Worm (Caenorhabditis elegans) whole organism, L1 larva: ENCODE measurements around the gene rol-6.

Experiments used
- F16B12.6 ChIP-seq: fragments of 150-350 bp; optimal IDR thresholded peaks from 2 replicates; lab custom pipeline; 2014; ENCODE audit warnings: missing biosample characterization, missing genetic modification characterization
- Y116A8C.19 ChIP-seq: sonication (generic microtip); optimal IDR thresholded peaks from 2 replicates; lab custom pipeline; 2016; ENCODE audit warnings: missing compliant biosample characterization, missing genetic modification characterization, borderline replicate concordance
- aha-1 ChIP-seq: fragments of 150-350 bp; optimal IDR thresholded peaks from 2 replicates; lab custom pipeline; 2014; ENCODE audit warnings: missing biosample characterization, missing genetic modification characterization
- ama-1 ChIP-seq: fragments of 150-350 bp; optimal IDR thresholded peaks from 2 replicates; lab custom pipeline; 2014
- blmp-1 ChIP-seq: fragments of 150-350 bp; optimal IDR thresholded peaks from 2 replicates; lab custom pipeline; 2014; ENCODE audit warnings: missing biosample characterization, missing genetic modification characterization
- ceh-82 ChIP-seq, 3 experiments: fragments of 150-350 bp in 1 of 3; sonication (generic microtip) in 2 of 3; optimal IDR thresholded peaks; 2 replicates each; lab custom pipeline; 2014 to 2017; ENCODE audit warnings: missing biosample characterization in 3 of 3, missing genetic modification characterization in 3 of 3
- ceh-88 ChIP-seq: fragments of 200-800 bp; sonication (Bioruptor generic); IDR thresholded peaks from 2 replicates; pipeline ENCODE4 v1.3.6; 2022; ENCODE audit warnings: missing genetic modification characterization, missing compliant biosample characterization
- dpl-1 ChIP-seq, 3 experiments: fragments of 150-350 bp in 2 of 3; sonication (generic microtip) in 1 of 3; optimal IDR thresholded peaks; 2 replicates each; lab custom pipeline; 2014 to 2017; ENCODE audit warnings: missing biosample characterization in 3 of 3, missing genetic modification characterization in 3 of 3, missing genetic modification reagents in 3 of 3
- dsc-1 ChIP-seq: sonication (generic microtip); optimal IDR thresholded peaks from 2 replicates; lab custom pipeline; 2016; ENCODE audit warnings: mild to moderate bottlenecking, missing genetic modification characterization, missing compliant biosample characterization
- efl-1 ChIP-seq, 4 experiments: fragments of 150-350 bp; optimal IDR thresholded peaks in 3 of 4; peaks in 1 of 4; 1 replicate in 1 of 4; 2 replicates in 3 of 4; lab custom pipeline; 2014; ENCODE audit warnings: missing biosample characterization in 2 of 4, missing genetic modification characterization in 2 of 4, missing genetic modification reagents in 2 of 4
- egl-13 ChIP-seq: sonication (generic microtip); optimal IDR thresholded peaks from 2 replicates; lab custom pipeline; 2016; ENCODE audit warnings: missing genotype, missing genetic modification reagents, missing genetic modification characterization, missing compliant biosample characterization
- egl-27 ChIP-seq, 2 experiments: fragments of 150-350 bp in 1 of 2; sonication (generic microtip); optimal IDR thresholded peaks; 3 replicates each; lab custom pipeline; 2017 to 2018; ENCODE audit warnings: missing biosample characterization in 2 of 2, missing genetic modification characterization in 2 of 2, missing genetic modification reagents in 2 of 2
- elt-2 ChIP-seq: sonication (generic microtip); optimal IDR thresholded peaks from 2 replicates; lab custom pipeline; 2016; ENCODE audit warnings: missing genetic modification characterization, mild to moderate bottlenecking, inconsistent platforms, missing compliant biosample characterization, missing genetic modification reagents
- elt-3 ChIP-seq, 6 experiments: fragments of 150-350 bp in 1 of 6; sonication (generic microtip); optimal IDR thresholded peaks; 2 replicates each; lab custom pipeline; 2017 to 2018; ENCODE audit warnings: missing biosample characterization in 6 of 6, missing genetic modification characterization in 6 of 6, inconsistent platforms in 1 of 6
- fkh-10 ChIP-seq: sonication (generic microtip); optimal IDR thresholded peaks from 2 replicates; lab custom pipeline; 2017; ENCODE audit warnings: missing biosample characterization, missing genetic modification reagents, missing genetic modification characterization
- fkh-8 ChIP-seq: sonication (generic microtip); optimal IDR thresholded peaks from 2 replicates; lab custom pipeline; 2016; ENCODE audit warnings: mild to moderate bottlenecking, missing genetic modification characterization, missing compliant biosample characterization
- fos-1 ChIP-seq: fragments of 150-350 bp; optimal IDR thresholded peaks from 2 replicates; lab custom pipeline; 2014; ENCODE audit warnings: missing biosample characterization, missing genetic modification characterization
- grh-1 ChIP-seq: fragments of 200-800 bp; sonication (Bioruptor generic); IDR thresholded peaks from 2 replicates; pipeline ENCODE4 v1.3.6; 2022; ENCODE audit warnings: missing genetic modification reagents, missing genetic modification characterization, missing compliant biosample characterization
- hlh-17 ChIP-seq: fragments of 200-800 bp; sonication (Bioruptor generic); optimal IDR thresholded peaks from 2 replicates; lab custom pipeline; 2018; ENCODE audit warnings: missing genetic modification characterization, mild to moderate bottlenecking, missing compliant biosample characterization, moderate library complexity, borderline replicate concordance
- hlh-4 ChIP-seq: sonication (generic microtip); optimal IDR thresholded peaks from 2 replicates; lab custom pipeline; 2016; ENCODE audit warnings: mild to moderate bottlenecking, missing genetic modification characterization, missing compliant biosample characterization
- irx-1 ChIP-seq: sonication (generic microtip); optimal IDR thresholded peaks from 2 replicates; lab custom pipeline; 2016; ENCODE audit warnings: missing genetic modification characterization, missing compliant biosample characterization
- lin-15B ChIP-seq: fragments of 150-350 bp; sonication (generic microtip); optimal IDR thresholded peaks from 3 replicates; lab custom pipeline; 2014; ENCODE audit warnings: missing biosample characterization, missing genetic modification characterization
- lin-35 ChIP-seq, 2 experiments: fragments of 150-350 bp; optimal IDR thresholded peaks; 2 replicates each; lab custom pipeline; 2014; ENCODE audit warnings: missing biosample characterization in 2 of 2, missing genetic modification characterization in 2 of 2, missing genetic modification reagents in 2 of 2
- mdl-1 ChIP-seq, 2 experiments: fragments of 150-350 bp; optimal IDR thresholded peaks; 2 replicates each; lab custom pipeline; 2014 to 2017; ENCODE audit warnings: missing biosample characterization in 2 of 2, missing genetic modification characterization in 2 of 2, inconsistent platforms in 1 of 2
- mef-2 ChIP-seq: fragments of 150-350 bp; optimal IDR thresholded peaks from 2 replicates; lab custom pipeline; 2014; ENCODE audit warnings: missing biosample characterization, missing genetic modification characterization
- nhr-20 ChIP-seq: sonication (generic microtip); optimal IDR thresholded peaks from 2 replicates; lab custom pipeline; 2016; ENCODE audit warnings: mild to moderate bottlenecking, missing genetic modification characterization, missing compliant biosample characterization
- nhr-237 ChIP-seq: fragments of 150-350 bp; optimal IDR thresholded peaks from 2 replicates; lab custom pipeline; 2014; ENCODE audit warnings: missing biosample characterization, missing genetic modification characterization
- nhr-71 ChIP-seq: sonication (generic microtip); optimal IDR thresholded peaks from 2 replicates; lab custom pipeline; 2016; ENCODE audit warnings: mild to moderate bottlenecking, missing genetic modification characterization, moderate library complexity, missing compliant biosample characterization
- nhr-76 ChIP-seq: sonication (generic microtip); optimal IDR thresholded peaks from 2 replicates; lab custom pipeline; 2017; ENCODE audit warnings: missing biosample characterization, missing genetic modification characterization
- nhr-77 ChIP-seq: fragments of 150-350 bp; optimal IDR thresholded peaks from 2 replicates; lab custom pipeline; 2014; ENCODE audit warnings: missing biosample characterization, missing genetic modification characterization
- nhr-85 ChIP-seq: sonication (generic microtip); peaks from one replicate; lab custom pipeline; 2016; ENCODE audit warnings: missing genetic modification characterization, inconsistent platforms, missing compliant biosample characterization
- nhr-90 ChIP-seq: sonication (generic microtip); optimal IDR thresholded peaks from 2 replicates; lab custom pipeline; 2016; ENCODE audit warnings: mild to moderate bottlenecking, missing genetic modification characterization, missing compliant biosample characterization; ENCODE audit not compliant: poor library complexity
- pax-3 ChIP-seq: fragments of 200-800 bp; sonication (Bioruptor generic); optimal IDR thresholded peaks from 2 replicates; lab custom pipeline; 2018; ENCODE audit warnings: mild to moderate bottlenecking, missing genetic modification characterization, moderate library complexity, missing compliant biosample characterization
- pqm-1 ChIP-seq: sonication (generic microtip); optimal IDR thresholded peaks from 3 replicates; lab custom pipeline; 2017; ENCODE audit warnings: missing biosample characterization, missing genetic modification characterization
- rnt-1 ChIP-seq: sonication (generic microtip); optimal IDR thresholded peaks from 2 replicates; lab custom pipeline; 2016; ENCODE audit warnings: mild to moderate bottlenecking, missing genetic modification characterization, moderate library complexity, missing compliant biosample characterization
- skn-1 ChIP-seq: fragments of 150-350 bp; optimal IDR thresholded peaks from 2 replicates; lab custom pipeline; 2014; ENCODE audit warnings: missing biosample characterization, missing genetic modification characterization
- snu-23 ChIP-seq: sonication (generic microtip); optimal IDR thresholded peaks from 2 replicates; lab custom pipeline; 2016; ENCODE audit warnings: missing genetic modification characterization, missing compliant biosample characterization
- tbx-2 ChIP-seq: sonication (generic microtip); optimal IDR thresholded peaks from 2 replicates; lab custom pipeline; 2016; ENCODE audit warnings: missing genetic modification characterization, missing compliant biosample characterization
- unc-130 ChIP-seq: fragments of 150-350 bp; optimal IDR thresholded peaks from 2 replicates; lab custom pipeline; 2017; ENCODE audit warnings: missing biosample characterization, missing genetic modification characterization, inconsistent platforms
- unc-86 ChIP-seq: sonication (generic microtip); optimal IDR thresholded peaks from 2 replicates; lab custom pipeline; 2016; ENCODE audit warnings: missing genetic modification characterization, missing compliant biosample characterization
- vab-15 ChIP-seq: sonication (generic microtip); optimal IDR thresholded peaks from 2 replicates; lab custom pipeline; 2017; ENCODE audit warnings: missing genotype, mild to moderate bottlenecking, missing genetic modification characterization, missing compliant biosample characterization
- zip-4 ChIP-seq: fragments of 200-800 bp; sonication (Bioruptor generic); optimal IDR thresholded peaks from 2 replicates; lab custom pipeline; 2018; ENCODE audit warnings: mild to moderate bottlenecking, missing genetic modification characterization, moderate library complexity, missing compliant biosample characterization
- ztf-11 ChIP-seq, 2 experiments: sonication (generic microtip); optimal IDR thresholded peaks; 2 replicates each; lab custom pipeline; 2016 to 2017; ENCODE audit warnings: missing genetic modification characterization in 2 of 2, missing biosample characterization in 1 of 2, missing compliant biosample characterization in 1 of 2

rol-6 gene

ce11 chrII:8737456-8737855, 4.6 kb downstream of the rol-6 start, which contains the start of gene idpb-4:
Gene idpb-4 (minus strand): TSS chrII:8737556.
- TF ChIP-seq efl-1 (optimal IDR thresholded peaks at IDR 0.05; lab: Kevin White, UChicago), result no peak
- TF ChIP-seq efl-1 (GFP tag; optimal IDR thresholded peaks at IDR 0.05 in 1 of 2; lab: Kevin White, UChicago), result peak in 1 of 2 experiments; percentile 24
- TF ChIP-seq zip-4 (GFP tag; lab: Kevin White, UChicago), result no peak

- TF ChIP-seq elt-2 (tag; lab: Kevin White, UChicago) (peak; percentile 22), nhr-237 (tag; lab: Kevin White, UChicago) (no peak), efl-1 (optimal IDR thresholded peaks at IDR 0.05; lab: Kevin White, UChicago) (no peak), efl-1 (GFP tag; optimal IDR thresholded peaks at IDR 0.05 in 1 of 2; lab: Kevin White, UChicago) (peak in 1 of 2 experiments; percentile 23)
Observed at ce11 chrII:8738244-8738643, 5.4 kb downstream of the rol-6 start.

ce11 chrII:8738955-8739354, 6.1 kb downstream of the rol-6 start:
- peak; percentile 3 for TF ChIP-seq nhr-71
- TF ChIP-seq ama-1, result no peak
- TF ChIP-seq elt-2 (tag; lab: Kevin White, UChicago), result peak; percentile 62
- no peak for TF ChIP-seq unc-130 (tag; lab: Kevin White, UChicago)

- TF ChIP-seq egl-13 (tag; lab: Kevin White, UChicago) (no peak), dsc-1 (tag; lab: Kevin White, UChicago) (no peak), lin-15B (tag; lab: Kevin White, UChicago) (no peak), F16B12.6 (tag; lab: Kevin White, UChicago) (no peak), nhr-20 (tag; lab: Kevin White, UChicago) (peak; percentile 93), skn-1 (no peak), ama-1 (no peak), elt-3 (tag; optimal IDR thresholded peaks at IDR 0.05; lab: Kevin White, UChicago) (peak; percentile 77 to 97 (median 95)), dpl-1 (GFP tag; optimal IDR thresholded peaks at IDR 0.05; lab: Kevin White, UChicago) (no peak), mef-2 (no peak), nhr-76 (tag; lab: Kevin White, UChicago) (no peak), unc-86 (tag; lab: Kevin White, UChicago) (no peak), fkh-8 (tag; lab: Kevin White, UChicago) (no peak), grh-1 (peak; percentile 76), tbx-2 (peak; percentile 65), aha-1 (peak; percentile 46), ceh-88 (GFP tag; lab: Robert Waterston, UW) (no peak), nhr-237 (tag; lab: Kevin White, UChicago) (no peak), egl-27 (tag; optimal IDR thresholded peaks at IDR 0.05; lab: Kevin White, UChicago) (peak in 1 of 2 experiments; percentile 19), nhr-90 (peak; percentile 74), ztf-11 (tag; optimal IDR thresholded peaks at IDR 0.05; lab: Kevin White, UChicago) (no peak), Y116A8C.19 (tag; lab: Kevin White, UChicago) (no peak), pqm-1 (tag; lab: Kevin White, UChicago) (peak; percentile 63), snu-23 (GFP tag; lab: Kevin White, UChicago) (peak; percentile 70), zip-4 (GFP tag; lab: Kevin White, UChicago) (no peak), fos-1 (peak; percentile 41), nhr-85 (peak; percentile 96), hlh-4 (tag; lab: Kevin White, UChicago) (no peak), mdl-1 (tag; optimal IDR thresholded peaks at IDR 0.05; lab: Kevin White, UChicago) (peak in 1 of 2 experiments; percentile 63), ceh-82 (tag; optimal IDR thresholded peaks at IDR 0.05; lab: Kevin White, UChicago) (no peak), fkh-10 (GFP tag; lab: Kevin White, UChicago) (no peak), efl-1 (optimal IDR thresholded peaks at IDR 0.05; lab: Kevin White, UChicago) (peak in 1 of 2 experiments; percentile 15), efl-1 (GFP tag; optimal IDR thresholded peaks at IDR 0.05 in 1 of 2; lab: Kevin White, UChicago) (peak in 1 of 2 experiments; percentile 89), pax-3 (tag; lab: Kevin White, UChicago) (no peak), irx-1 (no peak), elt-2 (tag; lab: Kevin White, UChicago) (peak; percentile 93), hlh-17 (GFP tag; lab: Kevin White, UChicago) (no peak), rnt-1 (no peak), lin-35 (GFP tag; optimal IDR thresholded peaks at IDR 0.05; lab: Kevin White, UChicago) (peak in 1 of 2 experiments; percentile 40), blmp-1 (peak; percentile 83), nhr-77 (no peak), vab-15 (tag; lab: Kevin White, UChicago) (no peak)
Observed at ce11 chrII:8740326-8740949, 7.6 kb downstream of the rol-6 start.
